Worm (Caenorhabditis elegans) whole organism, L1 larva: ENCODE data around the gene C03H5.4.

Experiments used
- elt-3 ChIP-seq, 6 experiments: fragments of 150-350 bp in 1 of 6; sonication (generic microtip); optimal IDR thresholded peaks; 2 replicates each; lab custom pipeline; 2017 to 2018; ENCODE audit warnings: missing biosample characterization in 6 of 6, missing genetic modification characterization in 6 of 6, inconsistent platforms in 1 of 6
- fos-1 ChIP-seq: fragments of 150-350 bp; optimal IDR thresholded peaks from 2 replicates; lab custom pipeline; 2014; ENCODE audit warnings: missing biosample characterization, missing genetic modification characterization
- hlh-17 ChIP-seq: fragments of 200-800 bp; sonication (Bioruptor generic); optimal IDR thresholded peaks from 2 replicates; lab custom pipeline; 2018; ENCODE audit warnings: missing genetic modification characterization, mild to moderate bottlenecking, missing compliant biosample characterization, moderate library complexity, borderline replicate concordance
- lin-13 ChIP-seq: fragments of 150-350 bp; optimal IDR thresholded peaks from 2 replicates; lab custom pipeline; 2014; ENCODE audit warnings: missing biosample characterization, missing genetic modification reagents, missing genetic modification characterization
- lir-3 ChIP-seq: sonication (generic microtip); optimal IDR thresholded peaks from 2 replicates; lab custom pipeline; 2016; ENCODE audit warnings: mild to moderate bottlenecking, missing genetic modification characterization, moderate library complexity, missing compliant biosample characterization; ENCODE audit not compliant: poor library complexity
- lsy-2 ChIP-seq, 2 experiments: fragments of 150-350 bp; optimal IDR thresholded peaks; 2 replicates each; lab custom pipeline; 2014; ENCODE audit warnings: missing biosample characterization in 2 of 2, missing genetic modification characterization in 2 of 2
- nhr-11 ChIP-seq: fragments of 150-350 bp; optimal IDR thresholded peaks from 2 replicates; lab custom pipeline; 2014; ENCODE audit warnings: missing biosample characterization, missing genetic modification characterization
- nhr-237 ChIP-seq: fragments of 150-350 bp; optimal IDR thresholded peaks from 2 replicates; lab custom pipeline; 2014; ENCODE audit warnings: missing biosample characterization, missing genetic modification characterization
- nhr-28 ChIP-seq: fragments of 150-350 bp; optimal IDR thresholded peaks from 2 replicates; lab custom pipeline; 2014; ENCODE audit warnings: missing biosample characterization, missing genetic modification characterization
- nhr-77 ChIP-seq: fragments of 150-350 bp; optimal IDR thresholded peaks from 2 replicates; lab custom pipeline; 2014; ENCODE audit warnings: missing biosample characterization, missing genetic modification characterization
- snu-23 ChIP-seq: sonication (generic microtip); optimal IDR thresholded peaks from 2 replicates; lab custom pipeline; 2016; ENCODE audit warnings: missing genetic modification characterization, missing compliant biosample characterization
- zag-1 ChIP-seq: fragments of 150-350 bp; optimal IDR thresholded peaks from 2 replicates; lab custom pipeline; 2014; ENCODE audit warnings: missing biosample characterization, missing genetic modification characterization
- ztf-11 ChIP-seq, 2 experiments: sonication (generic microtip); optimal IDR thresholded peaks; 2 replicates each; lab custom pipeline; 2016 to 2017; ENCODE audit warnings: missing genetic modification characterization in 2 of 2, missing biosample characterization in 1 of 2, missing compliant biosample characterization in 1 of 2

DNA sequence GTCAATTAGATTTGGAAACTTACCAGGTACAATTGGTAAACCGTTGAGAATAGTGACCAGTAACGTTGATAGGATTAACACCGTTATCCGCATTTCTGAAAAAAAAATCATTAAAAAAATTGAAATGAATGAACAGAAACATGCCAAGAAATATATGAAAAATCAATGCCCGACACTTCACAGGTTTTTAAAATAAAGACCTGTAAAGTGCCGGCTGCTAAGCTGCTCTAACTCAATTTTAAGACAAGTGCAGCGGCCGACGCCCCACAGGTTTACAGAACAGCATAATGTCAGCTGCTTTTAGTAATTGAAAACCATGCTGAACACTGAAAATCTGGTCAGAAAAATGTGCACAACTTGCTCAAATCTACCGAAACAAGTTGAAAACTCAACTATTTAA, 42.6 kb upstream of the C03H5.4 start, which contains the start of gene cbn-1:
- TF ChIP-seq hlh-17 (GFP tag; lab: Kevin White, UChicago) (no peak), lsy-2 (tag; optimal IDR thresholded peaks at IDR 0.05; lab: Kevin White, UChicago) (no peak), elt-3 (tag; optimal IDR thresholded peaks at IDR 0.05; lab: Kevin White, UChicago) (no peak), snu-23 (GFP tag; lab: Kevin White, UChicago) (no peak), nhr-11 (tag; lab: Kevin White, UChicago) (no peak), nhr-237 (tag; lab: Kevin White, UChicago) (no peak), lir-3 (tag; lab: Kevin White, UChicago) (no peak), lin-13 (no peak), nhr-28 (tag; lab: Kevin White, UChicago) (no peak), ztf-11 (tag; optimal IDR thresholded peaks at IDR 0.05; lab: Kevin White, UChicago) (no peak), zag-1 (tag; lab: Kevin White, UChicago) (no peak), fos-1 (tag; lab: Kevin White, UChicago) (no peak), nhr-77 (tag; lab: Kevin White, UChicago) (no peak)
